Worm (Caenorhabditis elegans) whole organism, mixed stage, embryonic: ENCODE results near the gene W02B3.7.
A peak's percentile ranks its signal among the peaks of the same experiment; 100 is the strongest.
"Not testable (repeated sequence)": the region's sequence is repeated elsewhere in the genome, so short reads cannot be mapped to it uniquely, and the experiment has no call there.

Experiments used
- M03D4.4 ChIP-seq: sonication (generic microtip); optimal IDR thresholded peaks from 2 replicates; lab custom pipeline; 2017; ENCODE audit warnings: mild to moderate bottlenecking, missing genetic modification characterization, missing compliant biosample characterization
- bed-3 ChIP-seq: fragments of 200-800 bp; sonication (Bioruptor generic); optimal IDR thresholded peaks from 3 replicates; lab custom pipeline; 2018; ENCODE audit warnings: mild to moderate bottlenecking, missing genetic modification characterization, moderate library complexity, missing compliant biosample characterization
- ceh-43 ChIP-seq: fragments of 200-800 bp; sonication (Bioruptor generic); optimal IDR thresholded peaks from 2 replicates; lab custom pipeline; 2018; ENCODE audit warnings: mild to moderate bottlenecking, missing genetic modification characterization, moderate library complexity, missing compliant biosample characterization
- ceh-83 ChIP-seq: fragments of 200-800 bp; sonication (Bioruptor generic); optimal IDR thresholded peaks from 2 replicates; lab custom pipeline; 2018; ENCODE audit warnings: mild to moderate bottlenecking, missing genetic modification characterization, missing compliant biosample characterization
- ces-1 ChIP-seq: fragments of 150-350 bp; optimal IDR thresholded peaks from 2 replicates; lab custom pipeline; 2014; ENCODE audit warnings: missing biosample characterization, missing genetic modification reagents, missing genetic modification characterization
- cnd-1 ChIP-seq: fragments of 200-800 bp; sonication (Bioruptor generic); optimal IDR thresholded peaks from 2 replicates; lab custom pipeline; 2018; ENCODE audit warnings: mild to moderate bottlenecking, missing genetic modification characterization, missing compliant biosample characterization
- drap-1 ChIP-seq: fragments of 200-800 bp; sonication (Bioruptor generic); optimal IDR thresholded peaks from 3 replicates; lab custom pipeline; 2018; ENCODE audit warnings: mild to moderate bottlenecking, missing genetic modification characterization, missing compliant biosample characterization
- elt-1 ChIP-seq: sonication (generic microtip); optimal IDR thresholded peaks from 2 replicates; lab custom pipeline; 2017; ENCODE audit warnings: missing genetic modification characterization, mild to moderate bottlenecking, missing compliant biosample characterization, antibody characterized with exemption, moderate library complexity, borderline replicate concordance; ENCODE audit not compliant: insufficient read depth
- flh-1 ChIP-seq: fragments of 200-800 bp; sonication (Bioruptor generic); optimal IDR thresholded peaks from 2 replicates; lab custom pipeline; 2018; ENCODE audit warnings: mild to moderate bottlenecking, missing genetic modification characterization, moderate library complexity, missing compliant biosample characterization
- ham-2 ChIP-seq: fragments of 200-800 bp; sonication (Bioruptor generic); optimal IDR thresholded peaks from 2 replicates; lab custom pipeline; 2018; ENCODE audit warnings: mild to moderate bottlenecking, missing genetic modification characterization, missing compliant biosample characterization
- hlh-1 ChIP-seq: fragments of 150-350 bp; optimal IDR thresholded peaks from 2 replicates; lab custom pipeline; 2014; ENCODE audit warnings: missing biosample characterization, missing genetic modification reagents, missing genetic modification characterization
- lsy-2 ChIP-seq: fragments of 150-350 bp; optimal IDR thresholded peaks from 2 replicates; lab custom pipeline; 2014; ENCODE audit warnings: missing biosample characterization, missing genetic modification characterization
- mab-5 ChIP-seq: fragments of 150-350 bp; optimal IDR thresholded peaks from 2 replicates; lab custom pipeline; 2014; ENCODE audit warnings: missing biosample characterization, missing genetic modification characterization
- mep-1 ChIP-seq: fragments of 150-350 bp; optimal IDR thresholded peaks from 2 replicates; lab custom pipeline; 2017; ENCODE audit warnings: missing biosample characterization, missing genetic modification reagents, missing genetic modification characterization, inconsistent platforms
- mls-2 ChIP-seq: sonication (generic microtip); optimal IDR thresholded peaks from 2 replicates; lab custom pipeline; 2016; ENCODE audit warnings: mild to moderate bottlenecking, missing genetic modification characterization, moderate library complexity, missing compliant biosample characterization
- nhr-12 ChIP-seq: fragments of 150-350 bp; optimal IDR thresholded peaks from 2 replicates; lab custom pipeline; 2014; ENCODE audit warnings: missing biosample characterization, missing genetic modification characterization
- nhr-2 ChIP-seq: fragments of 150-350 bp; optimal IDR thresholded peaks from 2 replicates; lab custom pipeline; 2014; ENCODE audit warnings: missing biosample characterization, missing genetic modification characterization
- nhr-237 ChIP-seq: fragments of 150-350 bp; optimal IDR thresholded peaks from 2 replicates; lab custom pipeline; 2014; ENCODE audit warnings: missing biosample characterization, missing genetic modification characterization
- nhr-28 ChIP-seq: fragments of 150-350 bp; optimal IDR thresholded peaks from 2 replicates; lab custom pipeline; 2014; ENCODE audit warnings: missing biosample characterization, missing genetic modification characterization
- nhr-76 ChIP-seq: sonication (generic microtip); optimal IDR thresholded peaks from 2 replicates; lab custom pipeline; 2017; ENCODE audit warnings: missing biosample characterization, missing genetic modification characterization
- pha-4 ChIP-seq: fragments of 150-350 bp; optimal IDR thresholded peaks from 2 replicates; lab custom pipeline; 2018; ENCODE audit warnings: missing biosample characterization, missing genetic modification reagents, missing genetic modification characterization
- sem-2 ChIP-seq: fragments of 200-800 bp; sonication (Bioruptor generic); optimal IDR thresholded peaks from 2 replicates; lab custom pipeline; 2018; ENCODE audit warnings: mild to moderate bottlenecking, missing genetic modification characterization, missing compliant biosample characterization
- snpc-4 ChIP-seq: fragments of 150-350 bp; optimal IDR thresholded peaks from 2 replicates; lab custom pipeline; 2014; ENCODE audit warnings: missing biosample characterization, missing genetic modification characterization
- sptf-1 ChIP-seq: sonication (generic microtip); optimal IDR thresholded peaks from 2 replicates; lab custom pipeline; 2017; ENCODE audit warnings: mild to moderate bottlenecking, missing genetic modification characterization, moderate library complexity, missing compliant biosample characterization
- tbx-8 ChIP-seq: fragments of 200-800 bp; sonication (Bioruptor generic); optimal IDR thresholded peaks from 2 replicates; lab custom pipeline; 2018; ENCODE audit warnings: mild to moderate bottlenecking, missing genetic modification characterization, moderate library complexity, missing compliant biosample characterization
- unc-120 ChIP-seq: sonication (generic microtip); optimal IDR thresholded peaks from 2 replicates; lab custom pipeline; 2017; ENCODE audit warnings: missing genetic modification characterization, missing compliant biosample characterization; ENCODE audit not compliant: poor library complexity, severe bottlenecking
- unc-39 ChIP-seq: fragments of 150-350 bp; optimal IDR thresholded peaks from 2 replicates; lab custom pipeline; 2014; ENCODE audit warnings: missing biosample characterization, missing genetic modification characterization
- unc-62 ChIP-seq: fragments of 150-350 bp; optimal IDR thresholded peaks from 2 replicates; lab custom pipeline; 2014; ENCODE audit warnings: missing biosample characterization, missing genetic modification reagents, missing genetic modification characterization
- zip-8 ChIP-seq: fragments of 150-350 bp; optimal IDR thresholded peaks from 2 replicates; lab custom pipeline; 2014; ENCODE audit warnings: missing biosample characterization, missing genetic modification characterization
- ztf-11 ChIP-seq: fragments of 150-350 bp; optimal IDR thresholded peaks from 2 replicates; lab custom pipeline; 2014; ENCODE audit warnings: missing biosample characterization, missing genetic modification characterization

The W02B3.7 gene

DNA sequence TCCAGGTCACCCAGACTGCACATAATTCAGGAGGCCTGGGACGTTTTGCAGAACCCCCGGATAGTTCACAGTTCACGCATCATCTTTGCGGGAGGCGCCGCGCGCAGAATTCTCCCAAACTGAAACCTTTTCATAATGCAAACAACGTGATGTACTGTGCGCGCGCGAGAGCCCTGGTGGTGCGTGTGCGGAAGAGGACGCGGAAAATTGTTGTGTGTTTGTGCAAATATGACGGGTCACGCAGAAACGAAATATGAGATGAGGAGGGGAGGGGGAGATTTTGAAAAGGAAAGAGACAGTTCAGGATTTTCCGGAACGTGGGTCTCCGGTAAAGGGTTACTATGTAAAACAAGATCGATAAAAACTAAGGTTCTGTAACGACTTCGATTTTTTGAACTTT, 18.2 kb upstream of the W02B3.7 start:
- peak; percentile 77 for TF ChIP-seq pha-4 (tag; lab: Kevin White, UChicago)
- TF ChIP-seq ces-1 (GFP tag; lab: Kevin White, UChicago): no peak

ce11 chrIII:698814-699213, 7.0 kb upstream of the W02B3.7 start:
- TF ChIP-seq cnd-1 (tag; lab: Kevin White, UChicago) (peak; percentile 29), bed-3 (GFP tag; lab: Kevin White, UChicago) (no peak)

- TF ChIP-seq snpc-4 (tag; lab: Kevin White, UChicago) (no peak), flh-1 (no peak), nhr-28 (tag; lab: Kevin White, UChicago) (no peak), mls-2 (no peak), nhr-12 (tag; lab: Kevin White, UChicago) (no peak), unc-120 (no peak), nhr-76 (tag; lab: Kevin White, UChicago) (no peak), ces-1 (GFP tag; lab: Kevin White, UChicago) (no peak), zip-8 (tag; lab: Kevin White, UChicago) (no peak), ham-2 (GFP tag; lab: Kevin White, UChicago) (no peak), unc-62 (GFP tag; lab: Kevin White, UChicago) (no peak), mep-1 (no peak)
Measured at ce11 chrIII:696372-696771, 4.5 kb upstream of the W02B3.7 start, which contains the start of gene sel-15. Gene sel-15 (minus strand): TSS chrIII:696472.

DNA sequence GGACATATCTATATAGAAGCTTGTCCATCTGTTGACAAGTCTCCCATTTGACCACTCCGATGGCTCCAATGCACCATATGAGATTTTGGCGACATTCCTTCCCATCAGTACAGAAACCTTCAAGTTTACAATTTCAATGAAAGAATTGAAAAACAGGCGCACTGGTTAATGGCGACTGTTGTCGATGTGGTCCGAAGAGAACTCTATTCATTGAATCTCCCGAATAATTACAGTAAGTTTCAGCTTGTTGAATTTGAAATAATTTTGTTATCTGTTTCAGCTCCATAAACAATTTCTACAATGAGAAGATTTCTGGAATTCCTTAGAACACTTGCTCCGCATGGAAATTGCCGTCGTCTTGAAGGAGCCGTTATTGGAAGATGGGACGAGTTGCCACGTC, 3.0 kb downstream of the W02B3.7 start, which contains the start of gene elf-1:
elf-1 (plus strand) TSS at position 301 of the 400 bp plus-strand sequence.
- TF ChIP-seq nhr-28 (tag; lab: Kevin White, UChicago); unc-39; nhr-2 (tag; lab: Kevin White, UChicago): not testable (repeated sequence)
- TF ChIP-seq, all 35 proteins: peak for 0; not testable (repeated sequence) for 35

- TF ChIP-seq mep-1 (no peak), ces-1 (GFP tag; lab: Kevin White, UChicago) (no peak), cnd-1 (tag; lab: Kevin White, UChicago) (no peak)
Measured at ce11 chrIII:688083-688482, 3.8 kb downstream of the W02B3.7 start.

DNA sequence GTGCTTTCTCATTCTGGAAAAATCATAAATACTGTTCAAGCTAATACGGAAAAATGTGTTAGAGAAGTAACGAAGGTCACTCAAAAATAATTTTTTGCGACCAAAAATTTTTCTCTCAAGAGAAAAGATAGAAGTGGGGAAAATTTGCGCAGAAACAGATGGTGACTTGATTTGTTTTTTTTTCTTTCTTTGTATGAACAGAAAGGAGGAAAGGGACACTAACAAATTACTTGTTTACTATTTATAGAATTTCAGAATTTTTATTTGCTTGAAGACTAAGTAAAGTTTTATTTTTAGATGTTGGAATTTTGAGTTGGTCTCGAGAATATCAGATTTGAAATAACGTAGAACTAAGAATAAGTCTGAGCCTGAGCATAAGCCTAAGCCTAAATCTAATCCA, 8.5 kb downstream of the W02B3.7 start, which contains the start of gene W02B3.4:
W02B3.4 (minus strand) TSS at position 101 of the 400 bp plus-strand sequence.
- no peak for TF ChIP-seq elt-1
- no peak for TF ChIP-seq tbx-8 (GFP tag; lab: Kevin White, UChicago)
- TF ChIP-seq sptf-1: no peak
- no peak for TF ChIP-seq nhr-12 (tag; lab: Kevin White, UChicago)
- TF ChIP-seq lsy-2: no peak
- TF ChIP-seq ceh-83 (GFP tag; lab: Kevin White, UChicago): no peak
- TF ChIP-seq cnd-1 (tag; lab: Kevin White, UChicago): no peak
- TF ChIP-seq mep-1: no peak
- TF ChIP-seq mls-2: no peak
- no peak for TF ChIP-seq ces-1 (GFP tag; lab: Kevin White, UChicago)
- no peak for TF ChIP-seq flh-1
- no peak for TF ChIP-seq unc-39
- no peak for TF ChIP-seq drap-1 (GFP tag; lab: Kevin White, UChicago)
- TF ChIP-seq nhr-28 (tag; lab: Kevin White, UChicago): no peak
- no peak for TF ChIP-seq sem-2 (GFP tag; lab: Kevin White, UChicago)
- no peak for TF ChIP-seq snpc-4 (tag; lab: Kevin White, UChicago)
- TF ChIP-seq nhr-237 (tag; lab: Kevin White, UChicago): no peak
- TF ChIP-seq M03D4.4: no peak

DNA sequence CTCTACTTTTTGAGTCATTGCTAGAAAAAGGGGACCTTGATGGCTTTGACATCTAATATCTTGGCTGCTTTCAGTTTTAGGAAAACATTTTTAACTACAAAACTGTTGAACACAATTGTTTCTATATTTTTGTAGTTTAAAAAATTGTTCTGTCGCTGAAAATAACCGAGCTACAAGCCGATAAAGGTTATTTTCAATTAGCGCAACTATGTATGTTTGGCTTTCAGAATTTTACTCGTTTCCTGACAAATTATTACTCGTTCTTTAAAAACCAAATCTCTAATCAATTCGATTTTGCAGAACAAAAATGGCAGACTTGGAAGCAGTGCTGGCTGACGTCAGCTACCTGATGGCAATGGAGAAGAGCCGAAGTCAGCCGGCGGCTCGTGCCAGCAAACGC, 16.0 kb downstream of the W02B3.7 start, which contains the start of gene grk-2:
grk-2 (plus strand) TSS at position 301 of the 400 bp plus-strand sequence.
- no peak for TF ChIP-seq pha-4 (tag; lab: Kevin White, UChicago)
- TF ChIP-seq unc-62 (GFP tag; lab: Kevin White, UChicago): no peak
- no peak for TF ChIP-seq drap-1 (GFP tag; lab: Kevin White, UChicago)
- no peak for TF ChIP-seq unc-39
- TF ChIP-seq snpc-4 (tag; lab: Kevin White, UChicago): no peak
- TF ChIP-seq ceh-43 (GFP tag; lab: Kevin White, UChicago): no peak
- no peak for TF ChIP-seq bed-3 (GFP tag; lab: Kevin White, UChicago)
- no peak for TF ChIP-seq ces-1 (GFP tag; lab: Kevin White, UChicago)
- TF ChIP-seq mab-5 (tag; lab: Kevin White, UChicago): no peak
- TF ChIP-seq mls-2: no peak
- no peak for TF ChIP-seq zip-8 (tag; lab: Kevin White, UChicago)
- no peak for TF ChIP-seq lsy-2
- no peak for TF ChIP-seq nhr-28 (tag; lab: Kevin White, UChicago)
- no peak for TF ChIP-seq ceh-83 (GFP tag; lab: Kevin White, UChicago)
- no peak for TF ChIP-seq sem-2 (GFP tag; lab: Kevin White, UChicago)
- no peak for TF ChIP-seq unc-120
- TF ChIP-seq ztf-11 (tag; lab: Kevin White, UChicago): no peak
- TF ChIP-seq hlh-1: no peak
